Worm (Caenorhabditis elegans): ENCODE measurements around the gene nhr-274.

ce11 chrIV:1659045-1659741 lies 14.1 kb upstream of the nhr-274 start, which contains the start of gene rps-28:
- TF ChIP-seq egl-27 (tag; optimal IDR thresholded peaks at IDR 0.05): peak; percentile 94
- no peak for TF ChIP-seq elt-3 (tag; optimal IDR thresholded peaks at IDR 0.05)
- TF ChIP-seq blmp-1 (tag; optimal IDR thresholded peaks at IDR 0.05; ENCODE audit: insufficient read depth): peak; percentile 88

Data from whole organism, L2 larva.